Worm (Caenorhabditis elegans) whole organism, L3 larva: ENCODE data around the gene K02E11.3.
"Not testable (repeated sequence)": the region's sequence is repeated elsewhere in the genome, so short reads cannot be mapped to it uniquely, and the experiment has no call there.

Source experiments
- R02D3.7 ChIP-seq: fragments of 150-350 bp; optimal IDR thresholded peaks from 2 replicates; lab custom pipeline; 2014; ENCODE audit warnings: missing biosample characterization, missing genetic modification characterization
- ZK546.5 ChIP-seq: sonication (generic microtip); optimal IDR thresholded peaks from 2 replicates; lab custom pipeline; 2017; ENCODE audit warnings: missing biosample characterization, missing genetic modification characterization
- aly-2 ChIP-seq: fragments of 150-350 bp; optimal IDR thresholded peaks from 2 replicates; lab custom pipeline; 2014; ENCODE audit warnings: missing biosample characterization, missing genetic modification characterization
- ceh-16 ChIP-seq: sonication (generic microtip); optimal IDR thresholded peaks from 2 replicates; lab custom pipeline; 2017; ENCODE audit warnings: missing biosample characterization, missing genetic modification characterization
- ceh-28 ChIP-seq: fragments of 150-350 bp; optimal IDR thresholded peaks from 2 replicates; lab custom pipeline; 2014; ENCODE audit warnings: missing biosample characterization, missing genetic modification reagents, missing genetic modification characterization
- ceh-82 ChIP-seq: fragments of 150-350 bp; optimal IDR thresholded peaks from 2 replicates; lab custom pipeline; 2014; ENCODE audit warnings: missing biosample characterization, missing genetic modification characterization
- ceh-9 ChIP-seq: sonication (generic microtip); optimal IDR thresholded peaks from 2 replicates; lab custom pipeline; 2018; ENCODE audit warnings: missing biosample characterization, missing genetic modification characterization
- daf-12 ChIP-seq: fragments of 150-350 bp; optimal IDR thresholded peaks from 2 replicates; lab custom pipeline; 2014; ENCODE audit warnings: missing biosample characterization, missing genetic modification reagents, missing genetic modification characterization
- egl-5 ChIP-seq: fragments of 150-350 bp; optimal IDR thresholded peaks from 2 replicates; lab custom pipeline; 2017; ENCODE audit warnings: missing biosample characterization, missing genetic modification reagents, missing genetic modification characterization, inconsistent platforms
- elt-1 ChIP-seq: fragments of 150-350 bp; optimal IDR thresholded peaks from 2 replicates; lab custom pipeline; 2014; ENCODE audit warnings: missing biosample characterization, missing genetic modification characterization
- elt-2 ChIP-seq: sonication (generic microtip); optimal IDR thresholded peaks from 2 replicates; lab custom pipeline; 2016; ENCODE audit warnings: missing genetic modification reagents, mild to moderate bottlenecking, missing genetic modification characterization, missing compliant biosample characterization
- elt-3 ChIP-seq, 3 experiments: fragments of 150-350 bp in 1 of 3; sonication (generic microtip) in 2 of 3; optimal IDR thresholded peaks; 2 replicates in 2 of 3; 4 replicates in 1 of 3; lab custom pipeline; 2014 to 2017; ENCODE audit warnings: missing biosample characterization in 3 of 3, missing genetic modification characterization in 3 of 3
- eor-1 ChIP-seq, 2 experiments: fragments of 150-350 bp; optimal IDR thresholded peaks; 2 replicates each; lab custom pipeline; 2014 to 2018; ENCODE audit warnings: missing biosample characterization in 2 of 2, missing genetic modification characterization in 2 of 2
- fkh-10 ChIP-seq: sonication (generic microtip); optimal IDR thresholded peaks from 2 replicates; lab custom pipeline; 2017; ENCODE audit warnings: missing biosample characterization, missing genetic modification reagents, missing genetic modification characterization
- fkh-2 ChIP-seq: fragments of 150-350 bp; optimal IDR thresholded peaks from 2 replicates; lab custom pipeline; 2014; ENCODE audit warnings: missing biosample characterization, missing genetic modification reagents, missing genetic modification characterization
- fos-1 ChIP-seq: fragments of 150-350 bp; optimal IDR thresholded peaks from 2 replicates; lab custom pipeline; 2014; ENCODE audit warnings: missing biosample characterization, missing genetic modification characterization
- hmg-11 ChIP-seq: sonication (generic microtip); optimal IDR thresholded peaks from 2 replicates; lab custom pipeline; 2016; ENCODE audit warnings: missing genetic modification characterization, missing compliant biosample characterization
- lin-15B ChIP-seq: fragments of 150-350 bp; optimal IDR thresholded peaks from 2 replicates; lab custom pipeline; 2014; ENCODE audit warnings: missing biosample characterization, missing genetic modification characterization
- lin-39 ChIP-seq: fragments of 150-350 bp; optimal IDR thresholded peaks from 2 replicates; lab custom pipeline; 2018; ENCODE audit warnings: missing biosample characterization, missing genetic modification reagents, missing genetic modification characterization
- mml-1 ChIP-seq: fragments of 150-350 bp; sonication (generic microtip); optimal IDR thresholded peaks from 3 replicates; lab custom pipeline; 2014; ENCODE audit warnings: missing biosample characterization, missing genetic modification characterization
- nhr-11 ChIP-seq: fragments of 150-350 bp; optimal IDR thresholded peaks from 2 replicates; lab custom pipeline; 2014; ENCODE audit warnings: missing biosample characterization, missing genetic modification characterization
- nhr-12 ChIP-seq: fragments of 150-350 bp; optimal IDR thresholded peaks from 2 replicates; lab custom pipeline; 2014; ENCODE audit warnings: missing biosample characterization, missing genetic modification characterization
- nhr-23 ChIP-seq: fragments of 150-350 bp; optimal IDR thresholded peaks from 2 replicates; lab custom pipeline; 2014; ENCODE audit warnings: missing biosample characterization, missing genetic modification reagents, missing genetic modification characterization
- nhr-25 ChIP-seq: sonication (generic microtip); optimal IDR thresholded peaks from 2 replicates; lab custom pipeline; 2017; ENCODE audit warnings: missing biosample characterization, missing genetic modification characterization
- nhr-28 ChIP-seq: fragments of 150-350 bp; optimal IDR thresholded peaks from 2 replicates; lab custom pipeline; 2014; ENCODE audit warnings: missing biosample characterization, missing genetic modification characterization
- nhr-43 ChIP-seq: sonication (generic microtip); optimal IDR thresholded peaks from 2 replicates; lab custom pipeline; 2016; ENCODE audit warnings: mild to moderate bottlenecking, missing genetic modification characterization, missing compliant biosample characterization; ENCODE audit not compliant: poor library complexity, severe bottlenecking
- nhr-67 ChIP-seq: fragments of 150-350 bp; optimal IDR thresholded peaks from 2 replicates; lab custom pipeline; 2014; ENCODE audit warnings: missing biosample characterization, missing genetic modification characterization
- nhr-76 ChIP-seq: fragments of 150-350 bp; sonication (generic microtip); optimal IDR thresholded peaks from 5 replicates; lab custom pipeline; 2014; ENCODE audit warnings: missing biosample characterization, missing genetic modification characterization
- pha-4 ChIP-seq: fragments of 150-350 bp; optimal IDR thresholded peaks from 2 replicates; lab custom pipeline; 2014; ENCODE audit warnings: missing biosample characterization, missing genetic modification reagents, missing genetic modification characterization
- pqm-1 ChIP-seq: fragments of 150-350 bp; optimal IDR thresholded peaks from 2 replicates; lab custom pipeline; 2017; ENCODE audit warnings: missing biosample characterization, missing genetic modification characterization, inconsistent platforms
- snpc-4 ChIP-seq: fragments of 150-350 bp; optimal IDR thresholded peaks from 2 replicates; lab custom pipeline; 2014; ENCODE audit warnings: missing biosample characterization, missing genetic modification characterization
- tbx-2 ChIP-seq: sonication (generic microtip); optimal IDR thresholded peaks from 2 replicates; lab custom pipeline; 2016; ENCODE audit warnings: mild to moderate bottlenecking, missing genetic modification characterization, missing compliant biosample characterization
- unc-39 ChIP-seq: sonication (generic microtip); optimal IDR thresholded peaks from 4 replicates; lab custom pipeline; 2017; ENCODE audit warnings: missing biosample characterization, missing genetic modification characterization

Gene K02E11.3

DNA sequence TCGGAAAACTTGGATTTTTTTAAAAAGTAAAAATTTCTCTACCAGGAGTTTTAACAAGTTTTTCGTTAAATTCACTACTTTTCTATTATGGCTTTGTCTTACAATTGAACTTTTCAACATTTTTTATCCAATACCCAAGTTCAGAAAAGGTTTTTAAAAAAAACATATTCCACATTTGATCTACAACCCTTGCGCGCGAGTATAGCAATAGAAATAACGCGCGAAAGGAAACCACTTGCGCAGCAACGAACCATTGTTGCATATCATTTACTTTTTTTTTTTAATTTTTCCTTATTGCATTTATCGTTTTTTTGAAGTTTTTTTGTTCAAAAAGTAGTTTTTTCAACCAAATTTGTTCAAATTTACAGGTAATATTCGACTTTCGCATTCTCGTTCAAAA, 39.1 kb upstream of the K02E11.3 start, which contains the start of gene F40G12.11:
TSS of gene F40G12.11 (plus strand) at position 369 of the 400 bp plus-strand sequence.
- TF ChIP-seq hmg-11 (no peak), nhr-12 (tag; lab: Kevin White, UChicago) (no peak), lin-39 (tag; lab: Kevin White, UChicago) (no peak), fkh-2 (tag; lab: Kevin White, UChicago) (no peak), daf-12 (no peak), nhr-28 (tag; lab: Kevin White, UChicago) (no peak), lin-15B (tag; lab: Kevin White, UChicago) (no peak), ZK546.5 (tag; lab: Kevin White, UChicago) (no peak), nhr-23 (tag; lab: Kevin White, UChicago) (no peak), egl-5 (no peak), ceh-28 (tag; lab: Kevin White, UChicago) (no peak), fos-1 (tag; lab: Kevin White, UChicago) (no peak), eor-1 (tag; optimal IDR thresholded peaks at IDR 0.05; lab: Kevin White, UChicago) (no peak), aly-2 (tag; lab: Kevin White, UChicago) (no peak), nhr-67 (no peak), ceh-16 (tag; lab: Kevin White, UChicago) (no peak), ceh-9 (tag; lab: Kevin White, UChicago) (no peak), elt-1 (tag; lab: Kevin White, UChicago) (no peak), fkh-10 (no peak)

DNA sequence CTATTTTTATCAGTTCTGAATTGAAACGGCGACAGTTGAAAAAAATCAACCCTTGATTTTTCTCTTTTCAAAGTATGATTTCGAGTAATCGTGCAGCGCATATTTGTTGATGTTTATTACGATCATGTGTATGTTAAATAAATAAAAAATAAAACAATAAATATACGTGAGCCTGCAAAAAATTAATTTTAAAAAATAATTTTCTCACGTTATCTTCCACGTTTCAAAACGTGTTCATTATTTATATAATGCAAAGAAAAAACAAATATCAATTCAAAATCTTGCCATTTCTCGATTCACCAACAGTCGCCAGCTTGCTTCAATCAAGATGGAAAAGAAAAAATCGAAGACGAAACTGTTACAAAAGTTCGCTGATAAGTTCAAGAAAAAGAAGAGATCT, 36.6 kb upstream of the K02E11.3 start, which contains the start of gene F40G12.10:
TSS of gene F40G12.10 (plus strand) at position 301 of the 400 bp plus-strand sequence.
- TF ChIP-seq elt-2 (tag; lab: Kevin White, UChicago) (no peak), nhr-11 (no peak), nhr-12 (tag; lab: Kevin White, UChicago) (no peak), egl-5 (no peak), fkh-10 (no peak), mml-1 (tag; lab: Kevin White, UChicago) (no peak), elt-1 (tag; lab: Kevin White, UChicago) (no peak), eor-1 (tag; optimal IDR thresholded peaks at IDR 0.05; lab: Kevin White, UChicago) (no peak), nhr-28 (tag; lab: Kevin White, UChicago) (no peak), aly-2 (tag; lab: Kevin White, UChicago) (no peak), nhr-25 (tag; lab: Kevin White, UChicago) (no peak), fos-1 (tag; lab: Kevin White, UChicago) (no peak)

DNA sequence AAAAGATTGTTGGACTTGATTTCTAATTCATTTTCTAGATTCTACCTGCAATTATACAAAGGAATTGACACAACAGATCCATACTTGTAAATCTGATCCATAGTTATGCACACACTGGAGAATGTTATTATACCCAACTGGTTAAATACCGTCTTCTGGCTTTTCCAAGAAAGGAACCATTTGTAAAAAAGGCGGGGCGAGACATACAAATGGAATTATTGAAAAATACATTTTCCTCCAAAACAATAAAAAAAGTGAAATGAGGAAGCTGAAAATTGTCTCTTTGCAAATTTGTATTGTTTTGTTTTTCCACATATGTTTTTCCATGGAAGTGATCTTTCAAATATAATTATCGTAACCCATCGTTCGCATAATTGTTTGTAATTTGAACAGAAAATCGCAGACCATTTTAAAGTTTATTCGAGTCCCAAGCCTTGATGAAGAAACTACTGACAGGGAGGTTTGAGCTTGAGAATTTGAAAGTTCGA, 35.6 kb upstream of the K02E11.3 start, which contains the start of the genes srt-74 and F40G12.9:
TSS of gene srt-74 (minus strand) at position 101 of the 488 bp plus-strand sequence.
TSS of gene F40G12.9 (plus strand) at position 438 of the 488 bp plus-strand sequence.
- TF ChIP-seq nhr-12 (tag; lab: Kevin White, UChicago) (no peak), ceh-82 (tag; lab: Kevin White, UChicago) (no peak), fos-1 (tag; lab: Kevin White, UChicago) (no peak), nhr-25 (tag; lab: Kevin White, UChicago) (no peak), unc-39 (no peak), egl-5 (no peak), pha-4 (no peak), nhr-43 (tag; lab: Kevin White, UChicago) (no peak), elt-1 (tag; lab: Kevin White, UChicago) (no peak)

DNA sequence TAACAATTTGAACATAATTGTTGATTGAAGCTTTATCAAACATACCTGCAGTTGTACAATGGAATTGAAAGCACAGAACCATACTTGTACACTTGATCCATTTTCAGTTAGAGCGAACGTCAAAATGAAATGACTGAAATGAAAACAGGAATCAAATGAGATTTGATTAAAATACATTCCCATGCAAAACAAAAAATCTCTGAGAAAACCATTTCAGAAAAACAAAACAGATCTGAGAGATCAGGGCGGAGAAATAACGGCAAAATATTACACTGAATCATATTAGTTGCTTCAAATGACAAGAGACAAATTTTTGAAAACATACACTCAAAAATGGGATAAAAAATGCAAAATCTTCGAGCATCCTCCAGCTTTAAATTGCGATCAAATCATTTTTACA, 33.1 kb upstream of the K02E11.3 start, which contains the start of gene srt-33:
TSS of gene srt-33 (minus strand) at position 101 of the 400 bp plus-strand sequence.
- TF ChIP-seq nhr-25 (tag; lab: Kevin White, UChicago) (no peak), nhr-76 (no peak), mml-1 (tag; lab: Kevin White, UChicago) (no peak), aly-2 (tag; lab: Kevin White, UChicago) (no peak), fkh-2 (tag; lab: Kevin White, UChicago) (no peak), nhr-12 (tag; lab: Kevin White, UChicago) (no peak), daf-12 (no peak), R02D3.7 (tag; lab: Kevin White, UChicago) (no peak), elt-3 (tag; optimal IDR thresholded peaks at IDR 0.05; lab: Kevin White, UChicago) (no peak), nhr-67 (no peak), fkh-10 (no peak)

DNA sequence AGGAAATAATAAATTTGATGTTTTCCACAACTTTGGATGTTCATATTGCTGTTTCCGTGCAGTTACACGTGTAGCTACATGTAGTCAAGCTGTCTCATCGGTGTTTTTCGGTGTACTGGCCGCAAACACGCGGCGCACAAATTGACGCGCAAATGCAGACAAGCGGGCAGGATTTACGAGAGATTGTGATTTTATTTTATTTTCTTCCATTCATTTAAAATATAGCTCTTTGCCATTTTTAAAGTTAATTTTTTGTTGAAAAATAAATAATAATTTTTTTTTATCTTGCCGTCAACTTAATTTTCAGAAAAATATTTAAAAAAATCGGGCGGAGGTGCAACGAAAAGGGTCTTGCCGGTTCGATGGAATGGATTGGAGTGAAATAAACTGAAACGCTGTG, 27.6 kb upstream of the K02E11.3 start, which contains the start of gene F40G12.7:
TSS of gene F40G12.7 (plus strand) at position 301 of the 400 bp plus-strand sequence.
- not testable (repeated sequence) for TF ChIP-seq tbx-2, snpc-4, pqm-1 (tag; lab: Kevin White, UChicago)
